Worm (Caenorhabditis elegans) whole organism, mixed stage, embryonic: ENCODE data around the gene Y17G9B.5.
"Not testable (repeated sequence)": the region's sequence is repeated elsewhere in the genome, so short reads cannot be mapped to it uniquely, and the experiment has no call there.

Experiments
- bed-3 ChIP-seq: fragments of 200-800 bp; sonication (Bioruptor generic); optimal IDR thresholded peaks from 3 replicates; lab custom pipeline; 2018; ENCODE audit warnings: mild to moderate bottlenecking, missing genetic modification characterization, moderate library complexity, missing compliant biosample characterization
- blmp-1 ChIP-seq: fragments of 150-350 bp; optimal IDR thresholded peaks from 2 replicates; lab custom pipeline; 2014; ENCODE audit warnings: missing biosample characterization, missing genetic modification characterization
- ceh-39 ChIP-seq: fragments of 150-350 bp; optimal IDR thresholded peaks from 2 replicates; lab custom pipeline; 2014; ENCODE audit warnings: missing biosample characterization, missing genetic modification characterization
- ceh-43 ChIP-seq: fragments of 200-800 bp; sonication (Bioruptor generic); optimal IDR thresholded peaks from 2 replicates; lab custom pipeline; 2018; ENCODE audit warnings: mild to moderate bottlenecking, missing genetic modification characterization, moderate library complexity, missing compliant biosample characterization
- ceh-83 ChIP-seq: fragments of 200-800 bp; sonication (Bioruptor generic); optimal IDR thresholded peaks from 2 replicates; lab custom pipeline; 2018; ENCODE audit warnings: mild to moderate bottlenecking, missing genetic modification characterization, missing compliant biosample characterization
- ces-1 ChIP-seq: fragments of 150-350 bp; optimal IDR thresholded peaks from 2 replicates; lab custom pipeline; 2014; ENCODE audit warnings: missing biosample characterization, missing genetic modification reagents, missing genetic modification characterization
- cnd-1 ChIP-seq: fragments of 200-800 bp; sonication (Bioruptor generic); optimal IDR thresholded peaks from 2 replicates; lab custom pipeline; 2018; ENCODE audit warnings: mild to moderate bottlenecking, missing genetic modification characterization, missing compliant biosample characterization
- drap-1 ChIP-seq: fragments of 200-800 bp; sonication (Bioruptor generic); optimal IDR thresholded peaks from 3 replicates; lab custom pipeline; 2018; ENCODE audit warnings: mild to moderate bottlenecking, missing genetic modification characterization, missing compliant biosample characterization
- elt-1 ChIP-seq: sonication (generic microtip); optimal IDR thresholded peaks from 2 replicates; lab custom pipeline; 2017; ENCODE audit warnings: missing genetic modification characterization, mild to moderate bottlenecking, missing compliant biosample characterization, antibody characterized with exemption, moderate library complexity, borderline replicate concordance; ENCODE audit not compliant: insufficient read depth
- elt-3 ChIP-seq: fragments of 150-350 bp; optimal IDR thresholded peaks from 2 replicates; lab custom pipeline; 2014; ENCODE audit warnings: missing biosample characterization, missing genetic modification characterization
- ham-2 ChIP-seq: fragments of 200-800 bp; sonication (Bioruptor generic); optimal IDR thresholded peaks from 2 replicates; lab custom pipeline; 2018; ENCODE audit warnings: mild to moderate bottlenecking, missing genetic modification characterization, missing compliant biosample characterization
- hlh-1 ChIP-seq: fragments of 150-350 bp; optimal IDR thresholded peaks from 2 replicates; lab custom pipeline; 2014; ENCODE audit warnings: missing biosample characterization, missing genetic modification reagents, missing genetic modification characterization
- lin-13 ChIP-seq: fragments of 150-350 bp; optimal IDR thresholded peaks from 2 replicates; lab custom pipeline; 2014; ENCODE audit warnings: missing biosample characterization, missing genetic modification characterization
- lin-32 ChIP-seq: fragments of 200-800 bp; sonication (Bioruptor generic); optimal IDR thresholded peaks from 2 replicates; lab custom pipeline; 2018; ENCODE audit warnings: mild to moderate bottlenecking, missing genetic modification characterization, missing compliant biosample characterization
- lsy-2 ChIP-seq: fragments of 150-350 bp; optimal IDR thresholded peaks from 2 replicates; lab custom pipeline; 2014; ENCODE audit warnings: missing biosample characterization, missing genetic modification characterization
- mep-1 ChIP-seq: fragments of 150-350 bp; optimal IDR thresholded peaks from 2 replicates; lab custom pipeline; 2017; ENCODE audit warnings: missing biosample characterization, missing genetic modification reagents, missing genetic modification characterization, inconsistent platforms
- mls-2 ChIP-seq: sonication (generic microtip); optimal IDR thresholded peaks from 2 replicates; lab custom pipeline; 2016; ENCODE audit warnings: mild to moderate bottlenecking, missing genetic modification characterization, moderate library complexity, missing compliant biosample characterization
- nhr-12 ChIP-seq: fragments of 150-350 bp; optimal IDR thresholded peaks from 2 replicates; lab custom pipeline; 2014; ENCODE audit warnings: missing biosample characterization, missing genetic modification characterization
- nhr-2 ChIP-seq: fragments of 150-350 bp; optimal IDR thresholded peaks from 2 replicates; lab custom pipeline; 2014; ENCODE audit warnings: missing biosample characterization, missing genetic modification characterization
- nhr-237 ChIP-seq: fragments of 150-350 bp; optimal IDR thresholded peaks from 2 replicates; lab custom pipeline; 2014; ENCODE audit warnings: missing biosample characterization, missing genetic modification characterization
- nhr-28 ChIP-seq: fragments of 150-350 bp; optimal IDR thresholded peaks from 2 replicates; lab custom pipeline; 2014; ENCODE audit warnings: missing biosample characterization, missing genetic modification characterization
- nhr-76 ChIP-seq: sonication (generic microtip); optimal IDR thresholded peaks from 2 replicates; lab custom pipeline; 2017; ENCODE audit warnings: missing biosample characterization, missing genetic modification characterization
- pha-4 ChIP-seq: fragments of 150-350 bp; optimal IDR thresholded peaks from 2 replicates; lab custom pipeline; 2018; ENCODE audit warnings: missing biosample characterization, missing genetic modification reagents, missing genetic modification characterization
- sem-2 ChIP-seq: fragments of 200-800 bp; sonication (Bioruptor generic); optimal IDR thresholded peaks from 2 replicates; lab custom pipeline; 2018; ENCODE audit warnings: mild to moderate bottlenecking, missing genetic modification characterization, missing compliant biosample characterization
- snpc-4 ChIP-seq: fragments of 150-350 bp; optimal IDR thresholded peaks from 2 replicates; lab custom pipeline; 2014; ENCODE audit warnings: missing biosample characterization, missing genetic modification characterization
- sptf-1 ChIP-seq: sonication (generic microtip); optimal IDR thresholded peaks from 2 replicates; lab custom pipeline; 2017; ENCODE audit warnings: mild to moderate bottlenecking, missing genetic modification characterization, moderate library complexity, missing compliant biosample characterization
- tbx-8 ChIP-seq: fragments of 200-800 bp; sonication (Bioruptor generic); optimal IDR thresholded peaks from 2 replicates; lab custom pipeline; 2018; ENCODE audit warnings: mild to moderate bottlenecking, missing genetic modification characterization, moderate library complexity, missing compliant biosample characterization
- unc-120 ChIP-seq: sonication (generic microtip); optimal IDR thresholded peaks from 2 replicates; lab custom pipeline; 2017; ENCODE audit warnings: missing genetic modification characterization, missing compliant biosample characterization; ENCODE audit not compliant: poor library complexity, severe bottlenecking
- unc-39 ChIP-seq: fragments of 150-350 bp; optimal IDR thresholded peaks from 2 replicates; lab custom pipeline; 2014; ENCODE audit warnings: missing biosample characterization, missing genetic modification characterization
- unc-62 ChIP-seq: fragments of 150-350 bp; optimal IDR thresholded peaks from 2 replicates; lab custom pipeline; 2014; ENCODE audit warnings: missing biosample characterization, missing genetic modification reagents, missing genetic modification characterization
- ztf-11 ChIP-seq: fragments of 150-350 bp; optimal IDR thresholded peaks from 2 replicates; lab custom pipeline; 2014; ENCODE audit warnings: missing biosample characterization, missing genetic modification characterization

Y17G9B.5 gene

DNA sequence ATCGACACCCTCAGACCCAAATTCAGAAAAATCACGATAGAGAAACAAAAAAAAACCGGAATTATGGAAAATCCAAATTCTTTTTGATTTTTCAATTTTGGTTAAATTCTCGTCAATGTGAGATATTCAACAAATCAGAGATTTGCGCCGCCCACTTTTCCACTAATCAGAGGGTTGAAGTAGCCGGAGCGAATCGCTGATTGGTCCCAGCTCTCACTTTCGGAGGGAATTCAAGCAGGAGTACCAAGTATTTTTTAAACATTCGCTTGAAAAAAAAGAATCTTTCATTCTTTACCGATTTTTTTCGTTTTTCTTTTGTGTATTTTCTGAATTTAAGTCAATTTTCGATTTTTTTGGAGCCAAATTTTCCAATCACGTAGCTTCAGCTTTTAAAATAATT lies 44.1 kb upstream of the Y17G9B.5 start:
- no peak for TF ChIP-seq unc-120 (tag; lab: Kevin White, UChicago)

DNA sequence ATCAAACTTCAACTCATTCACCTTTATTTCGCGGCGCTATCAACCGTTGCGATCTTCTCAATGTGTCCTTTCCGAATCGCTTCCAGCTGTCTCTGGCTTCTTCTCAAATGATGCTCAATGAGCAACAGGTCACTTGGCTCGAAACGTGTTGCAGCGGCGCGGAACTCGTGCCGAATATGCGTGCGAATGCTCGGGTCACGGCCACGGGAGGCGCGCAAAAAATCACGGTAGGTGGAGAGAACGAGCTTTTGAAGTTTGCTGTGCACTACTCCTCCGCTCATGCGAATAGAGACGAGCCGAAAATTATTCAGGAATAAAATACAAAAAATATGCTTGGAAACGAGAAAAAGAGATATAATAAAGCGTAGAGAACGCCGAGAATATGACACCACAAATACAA lies 39.6 kb upstream of the Y17G9B.5 start, which contains the start of gene cif-1:
TSS of gene cif-1 (minus strand) at position 297 of the 400 bp plus-strand sequence.
- TF ChIP-seq elt-3 (tag; lab: Kevin White, UChicago) (no peak), cnd-1 (no peak), hlh-1 (tag; lab: Kevin White, UChicago) (no peak), ceh-43 (GFP tag; lab: Kevin White, UChicago) (no peak), ceh-83 (GFP tag; lab: Kevin White, UChicago) (no peak), ces-1 (GFP tag; lab: Kevin White, UChicago) (no peak), ham-2 (no peak), lin-13 (tag; lab: Kevin White, UChicago) (no peak), tbx-8 (GFP tag; lab: Kevin White, UChicago) (no peak), drap-1 (GFP tag; lab: Kevin White, UChicago) (no peak), ceh-39 (tag; lab: Kevin White, UChicago) (no peak), pha-4 (tag; lab: Kevin White, UChicago) (no peak), lin-32 (no peak), nhr-2 (tag; lab: Kevin White, UChicago) (no peak), nhr-237 (tag; lab: Kevin White, UChicago) (no peak), elt-1 (no peak), unc-62 (GFP tag; lab: Kevin White, UChicago) (no peak), snpc-4 (tag; lab: Kevin White, UChicago) (no peak), bed-3 (GFP tag; lab: Kevin White, UChicago) (no peak)

DNA sequence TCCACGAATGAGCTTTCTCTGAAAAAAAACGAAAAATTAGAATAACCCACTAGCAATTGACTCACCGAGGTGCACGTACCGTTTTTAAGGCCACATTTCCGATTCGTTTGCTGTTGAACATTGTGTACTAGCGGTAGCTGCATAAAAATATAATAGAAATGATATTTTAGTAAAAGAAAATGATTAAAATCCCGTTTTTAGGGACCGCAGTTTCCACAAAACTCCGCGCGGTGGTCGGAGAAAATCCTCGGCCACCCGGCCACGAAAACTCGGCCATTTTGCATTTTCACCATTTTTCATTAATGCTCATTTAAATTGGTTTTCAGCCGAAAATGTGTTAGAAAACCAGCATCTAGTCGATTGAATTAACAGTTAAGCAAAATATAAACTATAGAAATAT lies 37.7 kb upstream of the Y17G9B.5 start, which contains the start of gene yars-2:
TSS of gene yars-2 (minus strand) at position 249 of the 400 bp plus-strand sequence.
- no peak for TF ChIP-seq nhr-76 (tag; lab: Kevin White, UChicago)
- TF ChIP-seq elt-3 (tag; lab: Kevin White, UChicago), result no peak
- TF ChIP-seq snpc-4 (tag; lab: Kevin White, UChicago), result no peak
- TF ChIP-seq pha-4 (tag; lab: Kevin White, UChicago), result no peak
- no peak for TF ChIP-seq unc-39 (tag; lab: Kevin White, UChicago)
- TF ChIP-seq ces-1 (GFP tag; lab: Kevin White, UChicago), result peak; percentile 5
- TF ChIP-seq sem-2 (GFP tag; lab: Kevin White, UChicago), result no peak
- no peak for TF ChIP-seq elt-1

DNA sequence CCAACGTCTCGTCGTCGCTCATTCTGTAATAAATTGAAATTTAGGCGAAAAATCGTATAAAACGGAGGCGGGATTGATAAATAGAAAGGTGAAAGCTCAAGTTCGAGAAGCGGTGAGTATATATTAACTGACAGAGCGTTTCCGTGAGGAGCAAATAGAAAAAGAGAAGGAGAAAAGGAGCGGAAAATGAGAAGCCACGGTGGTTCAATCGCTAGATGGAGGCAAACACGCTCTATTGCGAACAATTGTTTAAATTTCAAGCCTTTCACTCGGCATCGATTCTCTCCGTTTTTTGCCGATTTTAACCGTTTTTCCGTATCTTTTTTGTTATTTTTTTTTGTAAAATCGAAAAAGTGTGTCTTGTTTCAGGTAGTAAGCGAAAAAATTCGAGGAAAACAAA lies 34.3 kb upstream of the Y17G9B.5 start, which contains the start of gene miro-1:
TSS of gene miro-1 (minus strand) at position 23 of the 400 bp plus-strand sequence.
- TF ChIP-seq mep-1 (tag; lab: Kevin White, UChicago); cnd-1; mls-2 (tag; lab: Kevin White, UChicago): not testable (repeated sequence)
- TF ChIP-seq, all 35 proteins: peak for 0; not testable (repeated sequence) for 35

DNA sequence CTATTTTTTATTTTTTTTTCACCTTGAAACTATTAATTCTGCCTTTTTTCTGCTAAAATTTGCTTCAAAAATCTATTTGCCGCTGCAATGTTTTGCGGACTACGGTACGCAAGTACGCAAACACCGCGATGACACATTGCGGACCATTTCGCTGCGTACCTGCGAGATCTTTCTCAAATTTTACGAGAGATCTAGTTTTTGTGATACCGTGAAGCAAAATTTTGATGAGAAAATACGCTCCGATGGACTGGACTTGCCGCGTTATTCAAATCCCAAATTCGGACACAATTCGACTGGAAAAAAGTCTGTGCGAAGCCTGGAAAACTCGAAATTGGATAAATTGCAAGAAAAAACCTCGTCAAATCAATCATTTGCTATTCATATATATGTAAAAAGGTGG lies 29.5 kb upstream of the Y17G9B.5 start:
- TF ChIP-seq lsy-2 (tag; lab: Kevin White, UChicago), result peak; percentile 61
- TF ChIP-seq, all 35 proteins: peak for 1; not testable (repeated sequence) for 34

DNA sequence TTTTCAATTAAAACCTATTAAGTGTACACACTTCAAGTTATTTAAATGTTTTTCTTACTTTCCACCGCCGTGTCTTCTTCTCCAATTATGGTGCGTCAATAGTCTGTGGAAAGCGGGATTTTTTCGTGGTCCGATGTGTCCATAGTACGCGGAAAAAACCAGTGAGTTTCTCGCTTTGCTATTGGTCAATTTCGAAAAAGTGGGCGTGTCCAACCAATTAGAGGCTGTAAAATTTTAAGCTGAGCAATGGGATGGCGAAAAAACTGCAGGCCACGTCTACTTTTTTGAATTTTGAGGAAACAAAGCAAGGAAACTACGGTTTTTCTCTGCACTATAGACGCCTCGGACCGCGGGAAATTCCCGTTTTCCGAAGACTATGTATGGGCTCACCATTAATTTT lies 26.4 kb upstream of the Y17G9B.5 start:
- no peak for TF ChIP-seq unc-39 (tag; lab: Kevin White, UChicago)
- no peak for TF ChIP-seq cnd-1
- TF ChIP-seq nhr-76 (tag; lab: Kevin White, UChicago), result no peak
- TF ChIP-seq drap-1 (GFP tag; lab: Kevin White, UChicago), result no peak
- no peak for TF ChIP-seq blmp-1 (tag; lab: Kevin White, UChicago)
- TF ChIP-seq ztf-11, result no peak
- TF ChIP-seq nhr-12, result no peak
- TF ChIP-seq lsy-2 (tag; lab: Kevin White, UChicago), result no peak
- no peak for TF ChIP-seq mep-1 (tag; lab: Kevin White, UChicago)
- no peak for TF ChIP-seq ham-2
- TF ChIP-seq nhr-28 (tag; lab: Kevin White, UChicago), result no peak
- TF ChIP-seq nhr-237 (tag; lab: Kevin White, UChicago), result no peak
- TF ChIP-seq mls-2 (tag; lab: Kevin White, UChicago), result no peak
- no peak for TF ChIP-seq lin-13 (tag; lab: Kevin White, UChicago)
- no peak for TF ChIP-seq elt-1
- no peak for TF ChIP-seq sptf-1 (tag; lab: Kevin White, UChicago)
- no peak for TF ChIP-seq ceh-43 (GFP tag; lab: Kevin White, UChicago)
